Worm (Caenorhabditis elegans) whole organism, midembryonic: ENCODE measurements around the gene R04E5.8.

ENCODE experiments used
- T22C8.4 ChIP-seq: fragments of 200-800 bp; sonication (Bioruptor generic); IDR thresholded peaks from 2 replicates; pipeline ENCODE4 v1.3.6; 2022; ENCODE audit warnings: missing genetic modification characterization, missing compliant biosample characterization
- cog-1 ChIP-seq: sonication (generic microtip); optimal IDR thresholded peaks from 2 replicates; lab custom pipeline; 2016; ENCODE audit warnings: missing genetic modification characterization, missing compliant biosample characterization
- flt-1 ChIP-seq: fragments of 200-800 bp; sonication (Bioruptor generic); IDR thresholded peaks from 2 replicates; pipeline ENCODE4 v1.3.6; 2022; ENCODE audit warnings: missing genetic modification characterization, missing compliant biosample characterization
- klf-2 ChIP-seq: fragments of 200-800 bp; sonication (Bioruptor generic); conservative IDR thresholded peaks from 2 replicates; pipeline ENCODE4 v1.3.6; 2022; ENCODE audit warnings: missing genetic modification reagents, missing genetic modification characterization, missing compliant biosample characterization
- med-1 ChIP-seq: sonication (generic microtip); optimal IDR thresholded peaks from 2 replicates; lab custom pipeline; 2017; ENCODE audit warnings: missing genetic modification characterization, mild to moderate bottlenecking, missing compliant biosample characterization, antibody characterized with exemption, missing genetic modification reagents; ENCODE audit not compliant: insufficient read depth
- ref-1 ChIP-seq: fragments of 200-800 bp; sonication (Bioruptor generic); conservative IDR thresholded peaks from 2 replicates; pipeline ENCODE4 v1.3.6; 2022; ENCODE audit warnings: missing genetic modification reagents, missing genetic modification characterization, missing compliant biosample characterization
- tab-1 ChIP-seq: fragments of 200-800 bp; sonication (Bioruptor generic); IDR thresholded peaks from 2 replicates; pipeline ENCODE4 v1.3.6; 2022; ENCODE audit warnings: missing genetic modification characterization, missing compliant biosample characterization
- ztf-23 ChIP-seq: fragments of 200-800 bp; sonication (Bioruptor generic); IDR thresholded peaks from 2 replicates; pipeline ENCODE4 v1.3.6; 2022; ENCODE audit warnings: missing genetic modification reagents, missing genetic modification characterization, missing compliant biosample characterization
- ztf-29 ChIP-seq: fragments of 200-800 bp; sonication (Bioruptor generic); IDR thresholded peaks from 2 replicates; pipeline ENCODE4 v1.3.6; 2022; ENCODE audit warnings: missing genetic modification reagents, missing genetic modification characterization, missing compliant biosample characterization

DNA sequence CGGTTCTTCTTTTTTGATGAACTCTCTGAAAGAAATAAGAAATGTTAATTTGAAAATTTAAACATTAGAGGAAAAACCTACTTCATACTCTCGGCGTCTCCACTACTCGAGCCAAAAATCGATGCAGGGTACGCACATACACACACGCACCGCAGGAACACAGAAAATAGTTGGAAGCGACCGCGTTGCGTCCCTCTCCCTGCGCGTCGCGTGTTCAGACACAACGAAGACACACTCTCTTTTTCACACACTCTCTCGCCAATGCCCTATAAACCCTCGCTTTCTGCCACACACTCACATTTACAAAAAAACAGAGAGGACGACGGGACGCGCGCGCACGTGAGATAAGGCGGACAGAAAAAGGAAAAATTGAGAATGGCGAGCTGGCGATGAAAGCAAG lies 5.0 kb upstream of the R04E5.8 start, which contains the start of gene R04E5.9:
- peak; percentile 78 for TF ChIP-seq cog-1 (tag; lab: Kevin White, UChicago)
- 0 out of 2 replicates have a peak, but pooled peaks have one; percentile 26 for TF ChIP-seq flt-1 (GFP tag; lab: Robert Waterston, UW)
- no peak for TF ChIP-seq tab-1 (GFP tag; lab: Robert Waterston, UW)
- no peak for TF ChIP-seq med-1 (GFP tag; lab: Kevin White, UChicago)
- TF ChIP-seq ztf-23 (GFP tag; lab: Robert Waterston, UW) = no peak
- no peak for TF ChIP-seq ztf-29 (GFP tag; lab: Robert Waterston, UW)
- TF ChIP-seq klf-2 (GFP tag; lab: Robert Waterston, UW) = no peak
- TF ChIP-seq T22C8.4 (GFP tag; lab: Robert Waterston, UW) = peak; percentile 69
- TF ChIP-seq ref-1 (GFP tag; lab: Robert Waterston, UW) = no peak
